Worm (Caenorhabditis elegans) whole organism, L1 larva: ENCODE measurements around the gene Y43B11AR.1.

Experiments used
- C16A3.4 ChIP-seq: fragments of 150-350 bp; optimal IDR thresholded peaks from 2 replicates; lab custom pipeline; 2014; ENCODE audit warnings: missing biosample characterization, missing genetic modification characterization
- C34B4.2 ChIP-seq: sonication (generic microtip); optimal IDR thresholded peaks from 2 replicates; lab custom pipeline; 2017; ENCODE audit warnings: mild to moderate bottlenecking, missing genetic modification characterization, missing compliant biosample characterization
- F16B12.6 ChIP-seq: fragments of 150-350 bp; optimal IDR thresholded peaks from 2 replicates; lab custom pipeline; 2014; ENCODE audit warnings: missing biosample characterization, missing genetic modification characterization
- alr-1 ChIP-seq: fragments of 200-800 bp; sonication (Bioruptor generic); optimal IDR thresholded peaks from 2 replicates; lab custom pipeline; 2018; ENCODE audit warnings: borderline replicate concordance, mild to moderate bottlenecking, missing genetic modification characterization, missing compliant biosample characterization
- aly-2 ChIP-seq: fragments of 150-350 bp; optimal IDR thresholded peaks from 2 replicates; lab custom pipeline; 2014; ENCODE audit warnings: missing biosample characterization, missing genetic modification characterization
- ama-1 ChIP-seq: fragments of 150-350 bp; optimal IDR thresholded peaks from 2 replicates; lab custom pipeline; 2014
- ceh-8 ChIP-seq: fragments of 200-800 bp; sonication (Bioruptor generic); optimal IDR thresholded peaks from 2 replicates; lab custom pipeline; 2018; ENCODE audit warnings: mild to moderate bottlenecking, missing genetic modification characterization, moderate library complexity, missing compliant biosample characterization
- ceh-88 ChIP-seq: fragments of 200-800 bp; sonication (Bioruptor generic); IDR thresholded peaks from 2 replicates; pipeline ENCODE4 v1.3.6; 2022; ENCODE audit warnings: missing genetic modification characterization, missing compliant biosample characterization
- dsc-1 ChIP-seq: sonication (generic microtip); optimal IDR thresholded peaks from 2 replicates; lab custom pipeline; 2016; ENCODE audit warnings: mild to moderate bottlenecking, missing genetic modification characterization, missing compliant biosample characterization
- egl-13 ChIP-seq: sonication (generic microtip); optimal IDR thresholded peaks from 2 replicates; lab custom pipeline; 2016; ENCODE audit warnings: missing genotype, missing genetic modification reagents, missing genetic modification characterization, missing compliant biosample characterization
- egl-27 ChIP-seq, 2 experiments: fragments of 150-350 bp in 1 of 2; sonication (generic microtip); optimal IDR thresholded peaks; 3 replicates each; lab custom pipeline; 2017 to 2018; ENCODE audit warnings: missing biosample characterization in 2 of 2, missing genetic modification characterization in 2 of 2, missing genetic modification reagents in 2 of 2
- fkh-4 ChIP-seq: sonication (generic microtip); optimal IDR thresholded peaks from 2 replicates; lab custom pipeline; 2016; ENCODE audit warnings: missing compliant biosample characterization, missing genetic modification characterization, borderline replicate concordance
- fkh-8 ChIP-seq: sonication (generic microtip); optimal IDR thresholded peaks from 2 replicates; lab custom pipeline; 2016; ENCODE audit warnings: mild to moderate bottlenecking, missing genetic modification characterization, missing compliant biosample characterization
- fos-1 ChIP-seq: fragments of 150-350 bp; optimal IDR thresholded peaks from 2 replicates; lab custom pipeline; 2014; ENCODE audit warnings: missing biosample characterization, missing genetic modification characterization
- grh-1 ChIP-seq: fragments of 200-800 bp; sonication (Bioruptor generic); IDR thresholded peaks from 2 replicates; pipeline ENCODE4 v1.3.6; 2022; ENCODE audit warnings: missing genetic modification reagents, missing genetic modification characterization, missing compliant biosample characterization
- irx-1 ChIP-seq: sonication (generic microtip); optimal IDR thresholded peaks from 2 replicates; lab custom pipeline; 2016; ENCODE audit warnings: missing genetic modification characterization, missing compliant biosample characterization
- lin-14 ChIP-seq: fragments of 200-800 bp; sonication (Bioruptor generic); optimal IDR thresholded peaks from 2 replicates; lab custom pipeline; 2018; ENCODE audit warnings: mild to moderate bottlenecking, missing genetic modification characterization, moderate library complexity, missing compliant biosample characterization
- lir-3 ChIP-seq: sonication (generic microtip); optimal IDR thresholded peaks from 2 replicates; lab custom pipeline; 2016; ENCODE audit warnings: mild to moderate bottlenecking, missing genetic modification characterization, moderate library complexity, missing compliant biosample characterization; ENCODE audit not compliant: poor library complexity
- lsy-2 ChIP-seq, 2 experiments: fragments of 150-350 bp; optimal IDR thresholded peaks; 2 replicates each; lab custom pipeline; 2014; ENCODE audit warnings: missing biosample characterization in 2 of 2, missing genetic modification characterization in 2 of 2
- mab-9 ChIP-seq: fragments of 200-800 bp; sonication (Bioruptor generic); IDR thresholded peaks from 2 replicates; pipeline ENCODE4 v1.3.6; 2022; ENCODE audit warnings: missing genetic modification reagents, missing genetic modification characterization, missing compliant biosample characterization
- mep-1 ChIP-seq: fragments of 150-350 bp; optimal IDR thresholded peaks from 2 replicates; lab custom pipeline; 2014; ENCODE audit warnings: missing biosample characterization, missing genetic modification characterization
- nhr-11 ChIP-seq: fragments of 150-350 bp; optimal IDR thresholded peaks from 2 replicates; lab custom pipeline; 2014; ENCODE audit warnings: missing biosample characterization, missing genetic modification characterization
- nhr-19 ChIP-seq: fragments of 200-800 bp; sonication (Bioruptor generic); conservative IDR thresholded peaks from 2 replicates; pipeline ENCODE4 v1.3.6; 2022; ENCODE audit warnings: missing genetic modification characterization, missing compliant biosample characterization
- nhr-20 ChIP-seq: sonication (generic microtip); optimal IDR thresholded peaks from 2 replicates; lab custom pipeline; 2016; ENCODE audit warnings: mild to moderate bottlenecking, missing genetic modification characterization, missing compliant biosample characterization
- nhr-47 ChIP-seq: sonication (generic microtip); optimal IDR thresholded peaks from 2 replicates; lab custom pipeline; 2016; ENCODE audit warnings: mild to moderate bottlenecking, missing genetic modification characterization, moderate library complexity, missing compliant biosample characterization
- nhr-71 ChIP-seq: sonication (generic microtip); optimal IDR thresholded peaks from 2 replicates; lab custom pipeline; 2016; ENCODE audit warnings: mild to moderate bottlenecking, missing genetic modification characterization, moderate library complexity, missing compliant biosample characterization
- nhr-76 ChIP-seq: sonication (generic microtip); optimal IDR thresholded peaks from 2 replicates; lab custom pipeline; 2017; ENCODE audit warnings: missing biosample characterization, missing genetic modification characterization
- pag-3 ChIP-seq: sonication (generic microtip); optimal IDR thresholded peaks from 2 replicates; lab custom pipeline; 2017; ENCODE audit warnings: missing genetic modification characterization, mild to moderate bottlenecking, missing compliant biosample characterization, antibody characterized with exemption, borderline replicate concordance; ENCODE audit not compliant: insufficient read depth
- pax-3 ChIP-seq: fragments of 200-800 bp; sonication (Bioruptor generic); optimal IDR thresholded peaks from 2 replicates; lab custom pipeline; 2018; ENCODE audit warnings: mild to moderate bottlenecking, missing genetic modification characterization, moderate library complexity, missing compliant biosample characterization
- rnt-1 ChIP-seq: sonication (generic microtip); optimal IDR thresholded peaks from 2 replicates; lab custom pipeline; 2016; ENCODE audit warnings: mild to moderate bottlenecking, missing genetic modification characterization, moderate library complexity, missing compliant biosample characterization
- snu-23 ChIP-seq: sonication (generic microtip); optimal IDR thresholded peaks from 2 replicates; lab custom pipeline; 2016; ENCODE audit warnings: missing genetic modification characterization, missing compliant biosample characterization
- sox-4 ChIP-seq: sonication (generic microtip); optimal IDR thresholded peaks from 2 replicates; lab custom pipeline; 2016; ENCODE audit warnings: missing genetic modification characterization, missing compliant biosample characterization
- swsn-7 ChIP-seq: sonication (generic microtip); optimal IDR thresholded peaks from 2 replicates; lab custom pipeline; 2016; ENCODE audit warnings: missing genetic modification characterization, missing compliant biosample characterization
- tbx-2 ChIP-seq: sonication (generic microtip); optimal IDR thresholded peaks from 2 replicates; lab custom pipeline; 2016; ENCODE audit warnings: missing genetic modification characterization, missing compliant biosample characterization
- unc-30 ChIP-seq: sonication (generic microtip); optimal IDR thresholded peaks from 2 replicates; lab custom pipeline; 2017; ENCODE audit warnings: missing biosample characterization, missing genetic modification characterization
- unc-86 ChIP-seq: sonication (generic microtip); optimal IDR thresholded peaks from 2 replicates; lab custom pipeline; 2016; ENCODE audit warnings: missing genetic modification characterization, missing compliant biosample characterization
- vab-15 ChIP-seq: sonication (generic microtip); optimal IDR thresholded peaks from 2 replicates; lab custom pipeline; 2017; ENCODE audit warnings: missing genotype, mild to moderate bottlenecking, missing genetic modification characterization, missing compliant biosample characterization
- xbp-1 ChIP-seq: sonication (generic microtip); optimal IDR thresholded peaks from 2 replicates; lab custom pipeline; 2016; ENCODE audit warnings: missing genetic modification characterization, missing compliant biosample characterization
- ztf-4 ChIP-seq: fragments of 150-350 bp; optimal IDR thresholded peaks from 2 replicates; lab custom pipeline; 2014; ENCODE audit warnings: missing biosample characterization, missing genetic modification characterization

Gene Y43B11AR.1

ce11 chrIV:7045362-7045936 lies 35.9 kb upstream of the Y43B11AR.1 start (continued):
- TF ChIP-seq pag-3 (tag; lab: Kevin White, UChicago) (no peak), xbp-1 (tag; lab: Kevin White, UChicago) (no peak), C16A3.4 (tag; lab: Kevin White, UChicago) (no peak), fos-1 (tag; lab: Kevin White, UChicago) (no peak), ceh-88 (GFP tag; lab: Robert Waterston, UW) (no peak), nhr-71 (tag; lab: Kevin White, UChicago) (peak; percentile 9), fkh-4 (tag; lab: Kevin White, UChicago) (no peak), lir-3 (no peak), mab-9 (no peak), ceh-8 (GFP tag; lab: Kevin White, UChicago) (peak; percentile 51), egl-27 (tag; optimal IDR thresholded peaks at IDR 0.05; lab: Kevin White, UChicago) (no peak), sox-4 (no peak), dsc-1 (tag; lab: Kevin White, UChicago) (peak; percentile 83), vab-15 (tag; lab: Kevin White, UChicago) (no peak), tbx-2 (tag; lab: Kevin White, UChicago) (no peak), F16B12.6 (tag; lab: Kevin White, UChicago) (no peak), alr-1 (tag; lab: Kevin White, UChicago) (no peak), nhr-11 (tag; lab: Kevin White, UChicago) (no peak), mep-1 (no peak), nhr-76 (no peak), unc-86 (no peak), snu-23 (GFP tag; lab: Kevin White, UChicago) (no peak), rnt-1 (tag; lab: Kevin White, UChicago) (no peak), lsy-2 (tag; optimal IDR thresholded peaks at IDR 0.05; lab: Kevin White, UChicago) (no peak), unc-30 (tag; lab: Kevin White, UChicago) (no peak), lin-14 (no peak), nhr-47 (tag; lab: Kevin White, UChicago) (peak; percentile 24), C34B4.2 (tag; lab: Kevin White, UChicago) (no peak), ama-1 (lab: Kevin White, UChicago) (no peak), irx-1 (tag; lab: Kevin White, UChicago) (no peak)

- TF ChIP-seq lsy-2 (tag; optimal IDR thresholded peaks at IDR 0.05; lab: Kevin White, UChicago) (peak in 1 of 2 experiments; percentile 37), nhr-20 (tag; lab: Kevin White, UChicago) (peak; percentile 74), ceh-8 (GFP tag; lab: Kevin White, UChicago) (no peak), snu-23 (GFP tag; lab: Kevin White, UChicago) (peak; percentile 66), lin-14 (peak; percentile 56), sox-4 (peak; percentile 18), nhr-47 (tag; lab: Kevin White, UChicago) (peak; percentile 51), pax-3 (tag; lab: Kevin White, UChicago) (peak; percentile 13), swsn-7 (peak; percentile 29), aly-2 (tag; lab: Kevin White, UChicago) (no peak), egl-13 (tag; lab: Kevin White, UChicago) (no peak), fkh-8 (tag; lab: Kevin White, UChicago) (peak; percentile 63), nhr-71 (tag; lab: Kevin White, UChicago) (peak; percentile 76), mep-1 (peak; percentile 46), grh-1 (GFP tag; lab: Robert Waterston, UW) (peak; percentile 33; the same call in 1 of the 2 replicates), nhr-19 (peak; percentile 96), alr-1 (tag; lab: Kevin White, UChicago) (no peak), irx-1 (tag; lab: Kevin White, UChicago) (no peak), ztf-4 (tag; lab: Kevin White, UChicago) (peak; percentile 38)
Observed at ce11 chrIV:7046641-7047361, 34.5 kb upstream of the Y43B11AR.1 start.
